Fruit fly (Drosophila melanogaster): ENCODE measurements around the gene mtSSB.

The mtSSB gene

dm6 chr3R:16213792-16214473 is 8.9 kb upstream of the mtSSB start (continued):
- TF ChIP-seq CoRest (tag; optimal IDR thresholded peaks at IDR 0.05) (peak; percentile 34), crp (GFP tag; optimal IDR thresholded peaks at IDR 0.05) (no peak), CG8290 (GFP tag; optimal IDR thresholded peaks at IDR 0.05) (no peak), CG8290 (tag; optimal IDR thresholded peaks at IDR 0.05) (peak in 1 of 2 experiments; percentile 1), bab2 (GFP tag; optimal IDR thresholded peaks at IDR 0.05) (no peak)

DNA sequence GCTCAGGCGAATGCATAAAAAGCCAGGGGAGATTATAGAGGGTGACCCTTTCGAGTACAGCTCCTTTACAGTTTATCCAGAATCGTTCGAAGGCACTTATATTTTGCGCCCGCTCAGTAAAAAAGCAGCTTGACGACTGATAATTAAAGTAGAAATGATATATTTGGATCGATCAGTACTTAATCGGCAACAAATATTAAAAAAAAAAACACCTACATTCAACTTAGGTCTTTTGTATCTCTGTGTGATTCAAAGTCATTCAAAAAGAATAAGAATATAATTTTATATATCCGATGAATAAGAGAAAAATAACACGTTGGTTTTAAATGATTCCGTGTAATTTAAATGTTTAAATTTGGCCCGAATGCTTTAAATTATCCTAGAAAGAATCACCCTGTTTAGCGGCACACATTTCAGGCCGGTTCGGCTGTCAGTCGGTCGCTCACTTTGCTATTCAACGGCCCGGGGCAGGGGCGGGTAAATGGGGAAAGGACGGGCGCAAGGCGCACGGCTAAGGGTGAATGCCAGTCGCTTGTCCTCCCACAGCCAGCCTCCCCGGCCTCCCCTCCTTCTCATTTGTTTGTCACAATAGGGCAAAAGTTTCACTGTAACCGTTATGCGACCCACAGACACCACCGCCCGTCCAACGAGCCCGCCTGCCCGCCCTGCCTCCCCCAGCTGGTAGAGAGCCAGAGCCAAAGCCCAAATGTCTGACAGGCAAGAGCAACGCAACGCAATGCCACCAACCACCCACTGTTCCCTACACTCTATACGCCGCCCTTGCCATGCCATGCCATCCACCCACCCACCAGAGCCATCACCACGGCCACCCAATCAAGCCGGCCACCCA is 8.0 kb upstream of the mtSSB start:
- TF ChIP-seq CG17912 (GFP tag; optimal IDR thresholded peaks at IDR 0.05) (no peak), row (GFP tag; IDR thresholded peaks at IDR 0.05) (peak; percentile 49), ssp (GFP tag; IDR thresholded peaks at IDR 0.05) (no peak), crol (GFP tag; IDR thresholded peaks at IDR 0.05) (peak; percentile 94), gcm2 (GFP tag; optimal IDR thresholded peaks at IDR 0.05) (no peak), CG3838 (GFP tag; optimal IDR thresholded peaks at IDR 0.05) (no peak), CG15479 (GFP tag; optimal IDR thresholded peaks at IDR 0.05) (no peak), emc (GFP tag; optimal IDR thresholded peaks at IDR 0.05) (no peak), CG9817 (tag; optimal IDR thresholded peaks at IDR 0.05) (peak; percentile 26), CG18262 (tag; optimal IDR thresholded peaks at IDR 0.05) (peak; percentile 58), gsb-n (tag; optimal IDR thresholded peaks at IDR 0.05) (no peak), pnt (GFP tag; optimal IDR thresholded peaks at IDR 0.05) (no peak), CG10565 (GFP tag; optimal IDR thresholded peaks at IDR 0.05) (no peak), Stat92E (GFP tag; optimal IDR thresholded peaks at IDR 0.05) (no peak), wdn (GFP tag; IDR thresholded peaks at IDR 0.05) (no peak), CG4328 (GFP tag; optimal IDR thresholded peaks at IDR 0.05) (peak; percentile 5), CG13894 (tag; optimal IDR thresholded peaks at IDR 0.05) (peak; percentile 64), CG8089 (GFP tag; optimal IDR thresholded peaks at IDR 0.05) (no peak), CG14710 (tag; optimal IDR thresholded peaks at IDR 0.05) (peak; percentile 60), CG9727 (GFP tag; optimal IDR thresholded peaks at IDR 0.05) (peak; percentile 74), Adf1 (GFP tag; IDR thresholded peaks at IDR 0.05) (peak; percentile 71; the same call in 1 of the 2 replicates), Lhr (GFP tag; optimal IDR thresholded peaks at IDR 0.05) (no peak), MBD-R2 (GFP tag; IDR thresholded peaks at IDR 0.05) (0 out of 2 replicates have a peak, but pooled peaks have one; percentile 11), jigr1 (GFP tag; IDR thresholded peaks at IDR 0.05) (no peak), toy (GFP tag; IDR thresholded peaks at IDR 0.05) (no peak), Hmr (GFP tag; optimal IDR thresholded peaks at IDR 0.05) (peak; percentile 70), CG11560 (tag; IDR thresholded peaks at IDR 0.05) (no peak), slou (GFP tag; optimal IDR thresholded peaks at IDR 0.05) (no peak), CG6654 (GFP tag; optimal IDR thresholded peaks at IDR 0.05) (peak; percentile 42), CG4707 (GFP tag; optimal IDR thresholded peaks at IDR 0.05) (no peak), Neu2 (GFP tag; optimal IDR thresholded peaks at IDR 0.05; ENCODE audit: borderline replicate concordance) (no peak), CG31365 (tag; optimal IDR thresholded peaks at IDR 0.05) (no peak), Blimp-1 (GFP tag; optimal IDR thresholded peaks at IDR 0.05) (peak; percentile 53), Bgb (GFP tag; IDR thresholded peaks at IDR 0.05; ENCODE audit: partially characterized antibody) (peak; percentile 14; the same call in 1 of the 2 replicates), lab (GFP tag; optimal IDR thresholded peaks at IDR 0.05) (peak; percentile 75), CG7963 (GFP tag; IDR thresholded peaks at IDR 0.05; ENCODE audit: partially characterized antibody) (no peak), CG1602 (GFP tag; optimal IDR thresholded peaks at IDR 0.05) (no peak), TFAM (GFP tag; optimal IDR thresholded peaks at IDR 0.05) (no peak), Six4 (GFP tag; optimal IDR thresholded peaks at IDR 0.05) (peak; percentile 4), Oaz (GFP tag; IDR thresholded peaks at IDR 0.05) (no peak), hb (GFP tag; IDR thresholded peaks at IDR 0.05; ENCODE audit: partially characterized antibody) (no peak)

Measured in whole organism, embryonic.